Worm (Caenorhabditis elegans) whole organism, L3 larva: Measurements from ENCODE around the gene T01G6.10.

Source experiments
- R02D3.7 ChIP-seq: fragments of 150-350 bp; optimal IDR thresholded peaks from 2 replicates; lab custom pipeline; 2014; ENCODE audit warnings: missing biosample characterization, missing genetic modification characterization
- ama-1 ChIP-seq: fragments of 150-350 bp; optimal IDR thresholded peaks from 2 replicates; lab custom pipeline; 2018
- ceh-82 ChIP-seq: fragments of 150-350 bp; optimal IDR thresholded peaks from 2 replicates; lab custom pipeline; 2014; ENCODE audit warnings: missing biosample characterization, missing genetic modification characterization
- elt-1 ChIP-seq: fragments of 150-350 bp; optimal IDR thresholded peaks from 2 replicates; lab custom pipeline; 2014; ENCODE audit warnings: missing biosample characterization, missing genetic modification characterization
- mdl-1 ChIP-seq: fragments of 150-350 bp; optimal IDR thresholded peaks from 2 replicates; lab custom pipeline; 2014; ENCODE audit warnings: missing biosample characterization, missing genetic modification characterization
- nfya-1 ChIP-seq: sonication (generic microtip); optimal IDR thresholded peaks from 2 replicates; lab custom pipeline; 2017; ENCODE audit warnings: missing genetic modification characterization, mild to moderate bottlenecking, missing compliant biosample characterization, antibody characterized with exemption, moderate library complexity; ENCODE audit not compliant: insufficient read depth
- nhr-11 ChIP-seq: fragments of 150-350 bp; optimal IDR thresholded peaks from 2 replicates; lab custom pipeline; 2014; ENCODE audit warnings: missing biosample characterization, missing genetic modification characterization
- nhr-12 ChIP-seq: fragments of 150-350 bp; optimal IDR thresholded peaks from 2 replicates; lab custom pipeline; 2014; ENCODE audit warnings: missing biosample characterization, missing genetic modification characterization
- nhr-237 ChIP-seq: fragments of 150-350 bp; optimal IDR thresholded peaks from 2 replicates; lab custom pipeline; 2014; ENCODE audit warnings: missing biosample characterization, missing genetic modification characterization
- nhr-77 ChIP-seq: fragments of 150-350 bp; optimal IDR thresholded peaks from 2 replicates; lab custom pipeline; 2014; ENCODE audit warnings: missing biosample characterization, missing genetic modification characterization
- pha-4 ChIP-seq: fragments of 150-350 bp; optimal IDR thresholded peaks from 2 replicates; lab custom pipeline; 2014; ENCODE audit warnings: missing biosample characterization, missing genetic modification reagents, missing genetic modification characterization
- pqm-1 ChIP-seq: fragments of 150-350 bp; optimal IDR thresholded peaks from 2 replicates; lab custom pipeline; 2017; ENCODE audit warnings: missing biosample characterization, missing genetic modification characterization, inconsistent platforms
- snpc-4 ChIP-seq: fragments of 150-350 bp; optimal IDR thresholded peaks from 2 replicates; lab custom pipeline; 2014; ENCODE audit warnings: missing biosample characterization, missing genetic modification characterization
- unc-62 ChIP-seq: fragments of 150-350 bp; sonication (generic microtip); optimal IDR thresholded peaks from 4 replicates; lab custom pipeline; 2014; ENCODE audit warnings: missing biosample characterization, missing genetic modification reagents, missing genetic modification characterization

ce11 chrV:459464-459863 is 43.6 kb downstream of the T01G6.10 start, which contains the start of gene nhr-203:
- TF ChIP-seq ama-1: no peak
- no peak for TF ChIP-seq R02D3.7 (tag; lab: Kevin White, UChicago)
- TF ChIP-seq nhr-237 (tag; lab: Kevin White, UChicago): no peak
- TF ChIP-seq mdl-1 (tag; lab: Kevin White, UChicago): no peak
- no peak for TF ChIP-seq nhr-77 (tag; lab: Kevin White, UChicago)
- no peak for TF ChIP-seq ceh-82 (tag; lab: Kevin White, UChicago)
- peak; percentile 28 for TF ChIP-seq pha-4
- peak; percentile 97 for TF ChIP-seq pqm-1 (tag; lab: Kevin White, UChicago)
- TF ChIP-seq nfya-1 (tag; lab: Kevin White, UChicago): no peak
- TF ChIP-seq nhr-12: no peak
- TF ChIP-seq elt-1: no peak
- no peak for TF ChIP-seq nhr-11
- no peak for TF ChIP-seq snpc-4
- no peak for TF ChIP-seq unc-62 (GFP tag; lab: Kevin White, UChicago)
